Worm (Caenorhabditis elegans) whole organism, late embryonic: Measurements from ENCODE around the gene dnj-23.

ENCODE experiments used
- C08G9.2 ChIP-seq: sonication (generic microtip); optimal IDR thresholded peaks from 2 replicates; lab custom pipeline; 2016; ENCODE audit warnings: mild to moderate bottlenecking, missing genetic modification characterization, moderate library complexity, missing compliant biosample characterization
- F13H6.1 ChIP-seq: sonication (generic microtip); optimal IDR thresholded peaks from 2 replicates; lab custom pipeline; 2016; ENCODE audit warnings: missing genetic modification characterization, missing compliant biosample characterization
- K02D7.2 ChIP-seq: sonication (generic microtip); optimal IDR thresholded peaks from 2 replicates; lab custom pipeline; 2017; ENCODE audit warnings: mild to moderate bottlenecking, missing genetic modification characterization, missing compliant biosample characterization
- K09A11.1 ChIP-seq: sonication (generic microtip); optimal IDR thresholded peaks from 2 replicates; lab custom pipeline; 2017; ENCODE audit warnings: antibody characterized with exemption, mild to moderate bottlenecking, missing genetic modification characterization, missing compliant biosample characterization; ENCODE audit not compliant: insufficient read depth
- T23F11.4 ChIP-seq: fragments of 200-800 bp; sonication (Bioruptor generic); optimal IDR thresholded peaks from 2 replicates; lab custom pipeline; 2018; ENCODE audit warnings: mild to moderate bottlenecking, missing genetic modification characterization, missing compliant biosample characterization
- Y22D7AL.16 ChIP-seq: sonication (generic microtip); optimal IDR thresholded peaks from 2 replicates; lab custom pipeline; 2016; ENCODE audit warnings: missing genetic modification characterization, missing compliant biosample characterization
- ahr-1 ChIP-seq: sonication (generic microtip); optimal IDR thresholded peaks from 2 replicates; lab custom pipeline; 2016; ENCODE audit warnings: missing genetic modification characterization, missing compliant biosample characterization
- ama-1 ChIP-seq: fragments of 150-350 bp; optimal IDR thresholded peaks from 2 replicates; lab custom pipeline; 2014
- ceh-14 ChIP-seq: sonication (generic microtip); optimal IDR thresholded peaks from 2 replicates; lab custom pipeline; 2016; ENCODE audit warnings: missing genotype, missing genetic modification characterization, missing compliant biosample characterization
- ceh-19 ChIP-seq: fragments of 200-800 bp; sonication (Bioruptor generic); optimal IDR thresholded peaks from 2 replicates; lab custom pipeline; 2018; ENCODE audit warnings: mild to moderate bottlenecking, missing genetic modification characterization, missing compliant biosample characterization
- ceh-2 ChIP-seq: sonication (generic microtip); optimal IDR thresholded peaks from 2 replicates; lab custom pipeline; 2016; ENCODE audit warnings: missing genotype, missing genetic modification characterization, missing compliant biosample characterization
- ceh-22 ChIP-seq: sonication (generic microtip); optimal IDR thresholded peaks from 2 replicates; lab custom pipeline; 2017; ENCODE audit warnings: missing biosample characterization, missing genetic modification characterization
- ceh-24 ChIP-seq: sonication (generic microtip); optimal IDR thresholded peaks from 2 replicates; lab custom pipeline; 2016; ENCODE audit warnings: mild to moderate bottlenecking, missing genetic modification characterization, missing compliant biosample characterization
- ceh-30 ChIP-seq: fragments of 150-350 bp; optimal IDR thresholded peaks from 2 replicates; lab custom pipeline; 2014; ENCODE audit warnings: missing biosample characterization, missing genetic modification characterization
- ceh-31 ChIP-seq: sonication (generic microtip); optimal IDR thresholded peaks from 2 replicates; lab custom pipeline; 2016; ENCODE audit warnings: missing genetic modification characterization, missing compliant biosample characterization
- ceh-48 ChIP-seq: sonication (generic microtip); optimal IDR thresholded peaks from 2 replicates; lab custom pipeline; 2016; ENCODE audit warnings: missing genetic modification characterization, inconsistent platforms, missing compliant biosample characterization
- ceh-6 ChIP-seq: fragments of 200-800 bp; sonication (Bioruptor generic); optimal IDR thresholded peaks from 2 replicates; lab custom pipeline; 2018; ENCODE audit warnings: mild to moderate bottlenecking, missing genetic modification characterization, missing compliant biosample characterization
- ceh-9 ChIP-seq: sonication (generic microtip); optimal IDR thresholded peaks from 2 replicates; lab custom pipeline; 2016; ENCODE audit warnings: mild to moderate bottlenecking, missing genetic modification characterization, inconsistent platforms, missing compliant biosample characterization
- che-1 ChIP-seq: sonication (generic microtip); optimal IDR thresholded peaks from 2 replicates; lab custom pipeline; 2016; ENCODE audit warnings: mild to moderate bottlenecking, missing genetic modification characterization, missing compliant biosample characterization
- dve-1 ChIP-seq: sonication (generic microtip); optimal IDR thresholded peaks from 2 replicates; lab custom pipeline; 2017; ENCODE audit warnings: antibody characterized with exemption, mild to moderate bottlenecking, missing genetic modification characterization, missing compliant biosample characterization
- elt-2 ChIP-seq: sonication (generic microtip); optimal IDR thresholded peaks from 2 replicates; lab custom pipeline; 2016; ENCODE audit warnings: missing genetic modification reagents, missing genetic modification characterization, missing compliant biosample characterization
- elt-4 ChIP-seq: sonication (generic microtip); optimal IDR thresholded peaks from 2 replicates; lab custom pipeline; 2016; ENCODE audit warnings: missing genetic modification characterization, missing compliant biosample characterization
- eyg-1 ChIP-seq: sonication (generic microtip); optimal IDR thresholded peaks from 2 replicates; lab custom pipeline; 2016; ENCODE audit warnings: missing genotype, missing genetic modification characterization, missing compliant biosample characterization
- fax-1 ChIP-seq: sonication (generic microtip); optimal IDR thresholded peaks from 2 replicates; lab custom pipeline; 2016; ENCODE audit warnings: missing genotype, missing genetic modification characterization, missing compliant biosample characterization
- fkh-10 ChIP-seq: fragments of 150-350 bp; optimal IDR thresholded peaks from 2 replicates; lab custom pipeline; 2014; ENCODE audit warnings: missing biosample characterization, missing genetic modification reagents, missing genetic modification characterization
- gmeb-2 ChIP-seq: sonication (generic microtip); optimal IDR thresholded peaks from 2 replicates; lab custom pipeline; 2016; ENCODE audit warnings: missing genetic modification characterization, inconsistent platforms, missing compliant biosample characterization
- hlh-30 ChIP-seq: sonication (generic microtip); optimal IDR thresholded peaks from 2 replicates; lab custom pipeline; 2017; ENCODE audit warnings: antibody characterized with exemption, missing genetic modification characterization, missing compliant biosample characterization; ENCODE audit not compliant: insufficient read depth
- hlh-6 ChIP-seq: sonication (generic microtip); optimal IDR thresholded peaks from 2 replicates; lab custom pipeline; 2016; ENCODE audit warnings: missing genotype, missing genetic modification characterization, missing compliant biosample characterization
- lim-6 ChIP-seq: sonication (generic microtip); optimal IDR thresholded peaks from 2 replicates; lab custom pipeline; 2016; ENCODE audit warnings: missing genetic modification characterization, missing compliant biosample characterization
- madf-2 ChIP-seq: sonication (generic microtip); optimal IDR thresholded peaks from 2 replicates; lab custom pipeline; 2017; ENCODE audit warnings: missing genetic modification characterization, missing compliant biosample characterization
- mec-3 ChIP-seq: sonication (generic microtip); optimal IDR thresholded peaks from 2 replicates; lab custom pipeline; 2016; ENCODE audit warnings: borderline replicate concordance, missing genetic modification characterization, missing compliant biosample characterization
- nfya-1 ChIP-seq: sonication (generic microtip); optimal IDR thresholded peaks from 2 replicates; lab custom pipeline; 2017; ENCODE audit warnings: missing genetic modification characterization, mild to moderate bottlenecking, missing compliant biosample characterization, antibody characterized with exemption, moderate library complexity
- nhr-232 ChIP-seq: sonication (generic microtip); optimal IDR thresholded peaks from 2 replicates; lab custom pipeline; 2016; ENCODE audit warnings: missing genetic modification characterization, missing compliant biosample characterization
- odd-2 ChIP-seq: sonication (generic microtip); optimal IDR thresholded peaks from 2 replicates; lab custom pipeline; 2017; ENCODE audit warnings: antibody characterized with exemption, mild to moderate bottlenecking, missing genetic modification characterization, missing compliant biosample characterization
- pag-3 ChIP-seq: sonication (generic microtip); optimal IDR thresholded peaks from 2 replicates; lab custom pipeline; 2016; ENCODE audit warnings: missing compliant biosample characterization, missing genetic modification characterization, borderline replicate concordance
- pax-1 ChIP-seq: fragments of 150-350 bp; optimal IDR thresholded peaks from 2 replicates; lab custom pipeline; 2014; ENCODE audit warnings: missing biosample characterization, missing genetic modification characterization
- pha-2 ChIP-seq: sonication (generic microtip); optimal IDR thresholded peaks from 2 replicates; lab custom pipeline; 2017; ENCODE audit warnings: mild to moderate bottlenecking, missing genetic modification characterization, missing compliant biosample characterization
- pros-1 ChIP-seq: fragments of 150-350 bp; optimal IDR thresholded peaks from 2 replicates; lab custom pipeline; 2014; ENCODE audit warnings: missing biosample characterization, missing genetic modification reagents, missing genetic modification characterization
- rnt-1 ChIP-seq: sonication (generic microtip); optimal IDR thresholded peaks from 2 replicates; lab custom pipeline; 2016; ENCODE audit warnings: missing genetic modification characterization, missing compliant biosample characterization
- sox-4 ChIP-seq: sonication (generic microtip); optimal IDR thresholded peaks from 2 replicates; lab custom pipeline; 2017; ENCODE audit warnings: mild to moderate bottlenecking, missing genetic modification characterization, inconsistent platforms, missing compliant biosample characterization
- syd-9 ChIP-seq: sonication (generic microtip); optimal IDR thresholded peaks from 2 replicates; lab custom pipeline; 2016; ENCODE audit warnings: mild to moderate bottlenecking, missing genetic modification characterization, moderate library complexity, missing compliant biosample characterization
- tbx-2 ChIP-seq: sonication (generic microtip); optimal IDR thresholded peaks from 2 replicates; lab custom pipeline; 2016; ENCODE audit warnings: missing genetic modification characterization, missing compliant biosample characterization
- tbx-7 ChIP-seq: sonication (generic microtip); optimal IDR thresholded peaks from 2 replicates; lab custom pipeline; 2016; ENCODE audit warnings: missing genotype, missing genetic modification characterization, missing compliant biosample characterization
- unc-42 ChIP-seq: sonication (generic microtip); optimal IDR thresholded peaks from 2 replicates; lab custom pipeline; 2016; ENCODE audit warnings: missing genotype, missing genetic modification characterization, missing compliant biosample characterization
- unc-55 ChIP-seq: sonication (generic microtip); optimal IDR thresholded peaks from 2 replicates; lab custom pipeline; 2017; ENCODE audit warnings: missing biosample characterization, missing genetic modification reagents, missing genetic modification characterization

The dnj-23 gene

ce11 chrII:9100798-9101197, 7.6 kb downstream of the dnj-23 start, which contains the start of gene T24H10.5:
Gene T24H10.5 (plus strand): TSS chrII:9101098.
- no peak for TF ChIP-seq ceh-6 (GFP tag; lab: Kevin White, UChicago)
- no peak for TF ChIP-seq lim-6 (tag; lab: Kevin White, UChicago)
- TF ChIP-seq C08G9.2 (tag; lab: Kevin White, UChicago), result no peak
- TF ChIP-seq che-1 (tag; lab: Kevin White, UChicago), result no peak
- no peak for TF ChIP-seq mec-3
- TF ChIP-seq fax-1 (tag; lab: Kevin White, UChicago), result no peak
- TF ChIP-seq pag-3, result no peak
- no peak for TF ChIP-seq eyg-1 (tag; lab: Kevin White, UChicago)
- TF ChIP-seq K09A11.1, result no peak
- no peak for TF ChIP-seq rnt-1 (tag; lab: Kevin White, UChicago)
- TF ChIP-seq elt-4, result no peak
- no peak for TF ChIP-seq elt-2
- no peak for TF ChIP-seq ceh-14
- TF ChIP-seq hlh-6 (tag; lab: Kevin White, UChicago), result no peak
- no peak for TF ChIP-seq T23F11.4

ce11 chrII:9099017-9099416, 9.4 kb downstream of the dnj-23 start, which contains the start of gene T24H10.1:
Gene T24H10.1 (plus strand): TSS chrII:9099371.
- no peak for TF ChIP-seq syd-9 (tag; lab: Kevin White, UChicago)
- TF ChIP-seq sox-4 (tag; lab: Kevin White, UChicago), result no peak
- no peak for TF ChIP-seq ama-1 (lab: Kevin White, UChicago)
- TF ChIP-seq pros-1 (tag; lab: Kevin White, UChicago), result no peak
- no peak for TF ChIP-seq mec-3
- no peak for TF ChIP-seq ceh-19
- TF ChIP-seq tbx-2, result peak; percentile 14
- no peak for TF ChIP-seq gmeb-2 (tag; lab: Kevin White, UChicago)
- TF ChIP-seq pha-2 (tag; lab: Kevin White, UChicago), result no peak
- no peak for TF ChIP-seq nhr-232 (tag; lab: Kevin White, UChicago)
- no peak for TF ChIP-seq lim-6 (tag; lab: Kevin White, UChicago)
- TF ChIP-seq ceh-48 (tag; lab: Kevin White, UChicago), result peak; percentile 58
- TF ChIP-seq ahr-1 (tag; lab: Kevin White, UChicago), result no peak
- TF ChIP-seq unc-55, result no peak
- TF ChIP-seq F13H6.1 (tag; lab: Kevin White, UChicago), result no peak
- TF ChIP-seq pax-1 (tag; lab: Kevin White, UChicago), result no peak
- TF ChIP-seq che-1 (tag; lab: Kevin White, UChicago), result no peak
- no peak for TF ChIP-seq ceh-24 (tag; lab: Kevin White, UChicago)
- TF ChIP-seq ceh-22 (tag; lab: Kevin White, UChicago), result no peak
- no peak for TF ChIP-seq fkh-10
- no peak for TF ChIP-seq elt-2
- TF ChIP-seq hlh-30 (tag; lab: Kevin White, UChicago), result peak; percentile 21
- no peak for TF ChIP-seq ceh-31
- no peak for TF ChIP-seq hlh-6 (tag; lab: Kevin White, UChicago)
- TF ChIP-seq dve-1 (tag; lab: Kevin White, UChicago), result no peak
- no peak for TF ChIP-seq ceh-9 (tag; lab: Kevin White, UChicago)
- no peak for TF ChIP-seq madf-2
- TF ChIP-seq unc-42, result peak; percentile 17
- no peak for TF ChIP-seq K02D7.2 (tag; lab: Kevin White, UChicago)
- TF ChIP-seq tbx-7 (tag; lab: Kevin White, UChicago), result no peak
- no peak for TF ChIP-seq odd-2 (tag; lab: Kevin White, UChicago)
- no peak for TF ChIP-seq ceh-30 (tag; lab: Kevin White, UChicago)
- TF ChIP-seq fax-1 (tag; lab: Kevin White, UChicago), result no peak
- TF ChIP-seq Y22D7AL.16 (tag; lab: Kevin White, UChicago), result no peak
- TF ChIP-seq nfya-1, result no peak
- no peak for TF ChIP-seq ceh-2 (tag; lab: Kevin White, UChicago)
- TF ChIP-seq, all 69 proteins: peak for 4
